Fruit fly (Drosophila melanogaster) whole organism, embryonic: Measurements from ENCODE around the gene Shc.

Experiments
- Atf6 ChIP-seq: fragments of 200-800 bp; sonication (Bioruptor generic); IDR thresholded peaks from 2 replicates; pipeline ENCODE4 v1.3.6; 2022; ENCODE audit warnings: missing biosample characterization, missing genetic modification characterization
- B-H2 ChIP-seq: fragments of 200-800 bp; sonication (Bioruptor generic); optimal IDR thresholded peaks from 2 replicates; lab custom pipeline; 2018; ENCODE audit warnings: missing biosample characterization, mild to moderate bottlenecking, missing genetic modification characterization
- CG10366 ChIP-seq: fragments of 200-800 bp; sonication (Bioruptor generic); IDR thresholded peaks from 2 replicates; pipeline ENCODE4 v1.3.6; 2022; ENCODE audit warnings: missing biosample characterization, missing genetic modification characterization
- CG10543 ChIP-seq: fragments of 200-800 bp; sonication (Bioruptor generic); optimal IDR thresholded peaks from 3 replicates; lab custom pipeline; 2017; ENCODE audit warnings: missing biosample characterization, mild to moderate bottlenecking, missing genetic modification characterization, moderate library complexity
- CG11456 ChIP-seq: fragments of 200-800 bp; sonication (Bioruptor generic); IDR thresholded peaks from 3 replicates; pipeline ENCODE4 v1.3.6; 2022; ENCODE audit warnings: missing biosample characterization, missing genetic modification characterization
- CG13424 ChIP-seq: fragments of 200-800 bp; sonication (Bioruptor generic); optimal IDR thresholded peaks from 2 replicates; lab custom pipeline; 2019; ENCODE audit warnings: missing biosample characterization, mild to moderate bottlenecking, missing genetic modification characterization, moderate library complexity
- CG13775 ChIP-seq: fragments of 200-800 bp; sonication (Bioruptor generic); optimal IDR thresholded peaks from 3 replicates; lab custom pipeline; 2017; ENCODE audit warnings: missing biosample characterization, mild to moderate bottlenecking, missing genetic modification characterization
- CG14667 ChIP-seq: fragments of 200-800 bp; sonication (Bioruptor generic); IDR thresholded peaks from 2 replicates; pipeline ENCODE4 v1.3.6; 2022; ENCODE audit warnings: missing biosample characterization, missing genetic modification characterization
- CG15011 ChIP-seq: fragments of 200-800 bp; sonication (Bioruptor generic); optimal IDR thresholded peaks from 3 replicates; lab custom pipeline; 2018; ENCODE audit warnings: missing biosample characterization, mild to moderate bottlenecking, missing genetic modification characterization
- CG15073 ChIP-seq: fragments of 200-800 bp; sonication (Bioruptor generic); optimal IDR thresholded peaks from 2 replicates; lab custom pipeline; 2016; ENCODE audit warnings: missing biosample characterization, missing genetic modification characterization
- CG2889 ChIP-seq: fragments of 200-800 bp; sonication (Bioruptor generic); IDR thresholded peaks from 3 replicates; pipeline ENCODE4 v1.3.6; 2022; ENCODE audit warnings: missing biosample characterization, missing genetic modification characterization
- CG31224 ChIP-seq: fragments of 200-800 bp; sonication (Bioruptor generic); IDR thresholded peaks from 2 replicates; pipeline ENCODE4 v1.3.6; 2022; ENCODE audit warnings: missing biosample characterization, missing genetic modification characterization
- CG3281 ChIP-seq: fragments of 200-800 bp; sonication (Bioruptor generic); optimal IDR thresholded peaks from 3 replicates; lab custom pipeline; 2017; ENCODE audit warnings: missing biosample characterization, mild to moderate bottlenecking, missing genetic modification characterization
- CG42726 ChIP-seq: fragments of 200-800 bp; sonication (Bioruptor generic); IDR thresholded peaks from 2 replicates; pipeline ENCODE4 v1.3.6; 2022; ENCODE audit warnings: missing biosample characterization, missing genetic modification characterization; ENCODE audit not compliant: partially characterized antibody
- CG4282 ChIP-seq: fragments of 200-800 bp; sonication (Bioruptor generic); optimal IDR thresholded peaks from 2 replicates; lab custom pipeline; 2016; ENCODE audit warnings: missing biosample characterization, missing genetic modification characterization
- CG4854 ChIP-seq: fragments of 200-800 bp; sonication (Bioruptor generic); optimal IDR thresholded peaks from 2 replicates; lab custom pipeline; 2016; ENCODE audit warnings: missing biosample characterization, missing genetic modification characterization, inconsistent platforms
- CG6254 ChIP-seq: fragments of 200-800 bp; sonication (Bioruptor generic); optimal IDR thresholded peaks from 3 replicates; lab custom pipeline; 2017; ENCODE audit warnings: mild to moderate bottlenecking, missing biosample characterization, missing genetic modification reagents, missing genetic modification characterization
- CG7357 ChIP-seq: fragments of 200-800 bp; sonication (Bioruptor generic); IDR thresholded peaks from 3 replicates; pipeline ENCODE4 v1.3.6; 2022; ENCODE audit warnings: missing biosample characterization, missing genetic modification characterization
- CG8478 ChIP-seq: fragments of >200 bp; optimal IDR thresholded peaks from 2 replicates; lab custom pipeline; 2018
- CG8924 ChIP-seq: fragments of 200-800 bp; optimal IDR thresholded peaks from 3 replicates; lab custom pipeline; 2019; ENCODE audit warnings: missing biosample characterization, mild to moderate bottlenecking, missing genetic modification characterization, moderate library complexity
- CG9876 ChIP-seq: fragments of 200-800 bp; sonication (Bioruptor generic); optimal IDR thresholded peaks from 2 replicates; lab custom pipeline; 2016; ENCODE audit warnings: missing biosample characterization, missing genetic modification characterization
- CG9932 ChIP-seq: fragments of 200-800 bp; sonication (Bioruptor generic); IDR thresholded peaks from 2 replicates; pipeline ENCODE4 v1.3.6; 2022; ENCODE audit warnings: missing biosample characterization, missing genetic modification characterization
- Dfd ChIP-seq, 2 experiments: fragments of >200 bp; optimal IDR thresholded peaks; 2 replicates each; lab custom pipeline; 2017; ENCODE audit warnings: missing biosample characterization in 2 of 2, missing genetic modification characterization in 2 of 2
- Elba2 ChIP-seq: fragments of 200-800 bp; sonication (Bioruptor generic); optimal IDR thresholded peaks from 3 replicates; lab custom pipeline; 2016; ENCODE audit warnings: missing biosample characterization, missing genetic modification characterization
- HLH54F ChIP-seq: fragments of 200-800 bp; sonication (Bioruptor generic); optimal IDR thresholded peaks from 3 replicates; lab custom pipeline; 2016; ENCODE audit warnings: missing biosample characterization, missing genetic modification characterization
- Hr51 ChIP-seq, 2 experiments: fragments of 200-800 bp; sonication (Bioruptor generic); optimal IDR thresholded peaks; 2 replicates in 1 of 2; 3 replicates in 1 of 2; lab custom pipeline; 2016 to 2018; ENCODE audit warnings: missing biosample characterization in 2 of 2, missing genetic modification characterization in 2 of 2, mild to moderate bottlenecking in 1 of 2, moderate library complexity in 1 of 2
- Lhr ChIP-seq: fragments of 200-800 bp; sonication (Bioruptor generic); optimal IDR thresholded peaks from 3 replicates; lab custom pipeline; 2017; ENCODE audit warnings: mild to moderate bottlenecking, missing biosample characterization, missing genetic modification reagents, missing genetic modification characterization
- Optix ChIP-seq: fragments of 200-800 bp; sonication (Bioruptor generic); IDR thresholded peaks from 3 replicates; pipeline ENCODE4 v1.3.6; 2022; ENCODE audit warnings: missing biosample characterization, missing genetic modification characterization
- Spps ChIP-seq: fragments of 200-800 bp; sonication (Bioruptor generic); optimal IDR thresholded peaks from 2 replicates; lab custom pipeline; 2018; ENCODE audit warnings: missing biosample characterization, mild to moderate bottlenecking, missing genetic modification characterization
- TFAM ChIP-seq: fragments of 200-800 bp; sonication (Bioruptor generic); optimal IDR thresholded peaks from 2 replicates; lab custom pipeline; 2017; ENCODE audit warnings: missing biosample characterization, missing genetic modification characterization, inconsistent platforms
- Usf ChIP-seq: fragments of 200-800 bp; sonication (Bioruptor generic); optimal IDR thresholded peaks from 2 replicates; lab custom pipeline; 2017; ENCODE audit warnings: missing genotype, missing biosample characterization, missing genetic modification characterization
- crol ChIP-seq: fragments of 200-800 bp; sonication (Bioruptor generic); IDR thresholded peaks from 2 replicates; pipeline ENCODE4 v1.3.6; 2022; ENCODE audit warnings: missing biosample characterization, missing genetic modification characterization
- en ChIP-seq: fragments of 200-800 bp; sonication (Bioruptor generic); optimal IDR thresholded peaks from 2 replicates; lab custom pipeline; 2016; ENCODE audit warnings: missing biosample characterization, missing genetic modification characterization
- eve ChIP-seq, 2 experiments: fragments of >200 bp; optimal IDR thresholded peaks; 2 replicates each; lab custom pipeline; 2017; ENCODE audit warnings: missing biosample characterization in 2 of 2, missing genetic modification characterization in 2 of 2
- fd102C ChIP-seq: fragments of 200-800 bp; sonication (Bioruptor generic); optimal IDR thresholded peaks from 2 replicates; lab custom pipeline; 2018; ENCODE audit warnings: missing biosample characterization, mild to moderate bottlenecking, missing genetic modification characterization, moderate library complexity
- grau ChIP-seq: fragments of 200-800 bp; optimal IDR thresholded peaks from 3 replicates; lab custom pipeline; 2019; ENCODE audit warnings: missing biosample characterization, mild to moderate bottlenecking, missing genetic modification characterization, moderate library complexity
- mirr ChIP-seq: fragments of 200-800 bp; sonication (Bioruptor generic); optimal IDR thresholded peaks from 3 replicates; lab custom pipeline; 2018; ENCODE audit warnings: missing biosample characterization, mild to moderate bottlenecking, missing genetic modification characterization
- odd ChIP-seq: fragments of 200-800 bp; sonication (Bioruptor generic); optimal IDR thresholded peaks from 2 replicates; lab custom pipeline; 2017; ENCODE audit warnings: missing biosample characterization, mild to moderate bottlenecking, missing genetic modification characterization
- peb ChIP-seq: fragments of 200-800 bp; sonication (Bioruptor generic); IDR thresholded peaks from 2 replicates; pipeline ENCODE4 v1.3.6; 2022; ENCODE audit warnings: missing biosample characterization, missing genetic modification characterization
- pfk ChIP-seq: fragments of 200-800 bp; sonication (Bioruptor generic); optimal IDR thresholded peaks from 2 replicates; lab custom pipeline; 2018; ENCODE audit warnings: missing biosample characterization, mild to moderate bottlenecking, missing genetic modification characterization, moderate library complexity
- psq ChIP-seq: fragments of 200-800 bp; sonication (Bioruptor generic); optimal IDR thresholded peaks from 2 replicates; lab custom pipeline; 2017; ENCODE audit warnings: missing biosample characterization, missing genetic modification characterization
- salm ChIP-seq: fragments of 200-800 bp; sonication (Bioruptor generic); optimal IDR thresholded peaks from 2 replicates; lab custom pipeline; 2018; ENCODE audit warnings: missing biosample characterization, mild to moderate bottlenecking, missing genetic modification characterization
- stwl ChIP-seq: fragments of 200-800 bp; sonication (Bioruptor generic); optimal IDR thresholded peaks from 3 replicates; lab custom pipeline; 2018; ENCODE audit warnings: missing biosample characterization, mild to moderate bottlenecking, missing genetic modification characterization, moderate library complexity
- trh ChIP-seq: fragments of 200-800 bp; sonication (Bioruptor generic); optimal IDR thresholded peaks from 2 replicates; lab custom pipeline; 2016; ENCODE audit warnings: missing biosample characterization, missing genetic modification characterization
- twi ChIP-seq: fragments of 200-800 bp; optimal IDR thresholded peaks from 2 replicates; lab custom pipeline; 2019; ENCODE audit warnings: missing biosample characterization, mild to moderate bottlenecking, missing genetic modification characterization, moderate library complexity
- unc-4 ChIP-seq: fragments of 200-800 bp; sonication (Bioruptor generic); IDR thresholded peaks from 2 replicates; pipeline ENCODE4 v1.3.6; 2022; ENCODE audit warnings: missing biosample characterization, missing genetic modification characterization; ENCODE audit not compliant: partially characterized antibody
- usp ChIP-seq: fragments of >200 bp; optimal IDR thresholded peaks from 2 replicates; lab custom pipeline; 2017; ENCODE audit warnings: missing biosample characterization, missing genetic modification characterization
- wor ChIP-seq: fragments of 200-800 bp; sonication (Bioruptor generic); IDR thresholded peaks from 2 replicates; pipeline ENCODE4 v1.3.6; 2022; ENCODE audit warnings: missing biosample characterization, missing genetic modification characterization
- yki ChIP-seq: fragments of >200 bp; optimal IDR thresholded peaks from 3 replicates; lab custom pipeline; 2018
- zfh1 ChIP-seq: fragments of 200-800 bp; sonication (Bioruptor generic); IDR thresholded peaks from 3 replicates; pipeline ENCODE4 v1.3.6; 2022; ENCODE audit warnings: missing biosample characterization, missing genetic modification characterization

The Shc gene

dm6 chr3L:9422636-9423419, 4.0 kb upstream of the Shc start, which contains the start of gene aay (continued):
- TF ChIP-seq Elba2 (GFP tag; lab: Kevin White, UChicago) (peak; percentile 93), CG7357 (GFP tag; lab: Robert Waterston, UW) (peak; percentile 91), CG2889 (GFP tag; lab: Robert Waterston, UW) (peak; percentile 97), CG31224 (GFP tag; lab: Robert Waterston, UW) (peak; percentile 94), CG10366 (peak; percentile 98), usp (no peak), psq (peak; percentile 96), Hr51 (GFP tag; optimal IDR thresholded peaks at IDR 0.05; lab: Kevin White, UChicago) (peak; percentile 98 to 99), salm (tag; lab: Kevin White, UChicago) (peak; percentile 99), B-H2 (GFP tag; lab: Kevin White, UChicago) (peak; percentile 94), crol (GFP tag; lab: Robert Waterston, UW) (peak; percentile 79), CG8924 (tag; lab: Kevin White, UChicago) (peak; percentile 100), CG10543 (GFP tag; lab: Kevin White, UChicago) (peak; percentile 97), CG9876 (GFP tag; lab: Kevin White, UChicago) (peak; percentile 91), peb (GFP tag; lab: Robert Waterston, UW) (peak; percentile 96), CG11456 (GFP tag; lab: Robert Waterston, UW) (peak; percentile 98), CG15011 (GFP tag; lab: Kevin White, UChicago) (peak; percentile 98), CG6254 (GFP tag; lab: Kevin White, UChicago) (peak; percentile 97), CG15073 (GFP tag; lab: Kevin White, UChicago) (peak; percentile 88), wor (GFP tag; lab: Robert Waterston, UW) (peak; percentile 97), HLH54F (peak; percentile 98), eve (GFP tag; optimal IDR thresholded peaks at IDR 0.05; lab: Kevin White, UChicago) (peak; percentile 88 to 99), CG8478 (no peak), yki (lab: Kevin White, UChicago) (no peak), fd102C (GFP tag; lab: Kevin White, UChicago) (peak; percentile 98), zfh1 (GFP tag; lab: Robert Waterston, UW) (peak; percentile 99), grau (tag; lab: Kevin White, UChicago) (peak; percentile 99), CG4854 (GFP tag; lab: Kevin White, UChicago) (peak; percentile 99), CG13424 (tag; lab: Kevin White, UChicago) (peak; percentile 99), CG4282 (GFP tag; lab: Kevin White, UChicago) (peak; percentile 92), mirr (GFP tag; lab: Kevin White, UChicago) (peak; percentile 90), pfk (GFP tag; lab: Kevin White, UChicago) (peak; percentile 50), Optix (GFP tag; lab: Robert Waterston, UW) (peak; percentile 95), CG3281 (peak; percentile 98), Usf (GFP tag; lab: Kevin White, UChicago) (peak; percentile 94), CG42726 (GFP tag; lab: Robert Waterston, UW) (no peak; the same call in 1 of the 2 replicates), Lhr (GFP tag; lab: Kevin White, UChicago) (peak; percentile 96), TFAM (peak; percentile 92), CG14667 (peak; percentile 96), CG13775 (GFP tag; lab: Kevin White, UChicago) (peak; percentile 99), en (GFP tag; lab: Kevin White, UChicago) (peak; percentile 94), odd (GFP tag; lab: Kevin White, UChicago) (peak; percentile 98), stwl (tag; lab: Kevin White, UChicago) (peak; percentile 88), Dfd (GFP tag; optimal IDR thresholded peaks at IDR 0.05; lab: Kevin White, UChicago) (peak in 1 of 2 experiments; percentile 86), Atf6 (GFP tag; lab: Robert Waterston, UW) (peak; percentile 99), Spps (peak; percentile 98), twi (tag; lab: Kevin White, UChicago) (peak; percentile 96), CG9932 (GFP tag; lab: Robert Waterston, UW) (peak; percentile 97), trh (peak; percentile 97), unc-4 (GFP tag; lab: Robert Waterston, UW) (peak; percentile 34; the same call in 1 of the 2 replicates)
